Worm (Caenorhabditis elegans) whole organism, mixed stage, embryonic: ENCODE measurements around the gene asp-17.

Experiments used
- cnd-1 ChIP-seq: fragments of 200-800 bp; sonication (Bioruptor generic); optimal IDR thresholded peaks from 2 replicates; lab custom pipeline; 2018; ENCODE audit warnings: mild to moderate bottlenecking, missing genetic modification characterization, missing compliant biosample characterization
- flh-1 ChIP-seq: fragments of 200-800 bp; sonication (Bioruptor generic); optimal IDR thresholded peaks from 2 replicates; lab custom pipeline; 2018; ENCODE audit warnings: mild to moderate bottlenecking, missing genetic modification characterization, moderate library complexity, missing compliant biosample characterization
- nhr-12 ChIP-seq: fragments of 150-350 bp; optimal IDR thresholded peaks from 2 replicates; lab custom pipeline; 2014; ENCODE audit warnings: missing biosample characterization, missing genetic modification characterization
- nhr-76 ChIP-seq: sonication (generic microtip); optimal IDR thresholded peaks from 2 replicates; lab custom pipeline; 2017; ENCODE audit warnings: missing biosample characterization, missing genetic modification characterization
- snpc-4 ChIP-seq: fragments of 150-350 bp; optimal IDR thresholded peaks from 2 replicates; lab custom pipeline; 2014; ENCODE audit warnings: missing biosample characterization, missing genetic modification characterization

ce11 chrV:18998045-18998444 lies 39.1 kb downstream of the asp-17 start, which contains the start of gene tgt-2:
- TF ChIP-seq snpc-4 (tag; lab: Kevin White, UChicago) (no peak), flh-1 (GFP tag; lab: Kevin White, UChicago) (no peak), nhr-12 (tag; lab: Kevin White, UChicago) (no peak), nhr-76 (tag; lab: Kevin White, UChicago) (no peak), cnd-1 (tag; lab: Kevin White, UChicago) (no peak)
